Worm (Caenorhabditis elegans): ENCODE results near the gene dlc-4.
"Not testable (repeated sequence)": the region's sequence is repeated elsewhere in the genome, so short reads cannot be mapped to it uniquely, and the experiment has no call there.

dlc-4 gene

ce11 chrIV:16476081-16476480, 33.0 kb downstream of the dlc-4 start:
- TF ChIP-seq aly-1 (tag; optimal IDR thresholded peaks at IDR 0.05) (no peak), F13C5.2 (tag; optimal IDR thresholded peaks at IDR 0.05) (no peak), flt-1 (GFP tag; IDR thresholded peaks at IDR 0.05) (no peak), tbx-11 (GFP tag; IDR thresholded peaks at IDR 0.05) (no peak), scrt-1 (GFP tag; IDR thresholded peaks at IDR 0.05) (no peak), hmbx-1 (tag; optimal IDR thresholded peaks at IDR 0.05) (no peak), tbx-37 (GFP tag; conservative IDR thresholded peaks at IDR 0.05) (no peak), ceh-13 (GFP tag; optimal IDR thresholded peaks at IDR 0.05) (no peak), pes-1 (GFP tag; IDR thresholded peaks at IDR 0.05) (no peak)

DNA sequence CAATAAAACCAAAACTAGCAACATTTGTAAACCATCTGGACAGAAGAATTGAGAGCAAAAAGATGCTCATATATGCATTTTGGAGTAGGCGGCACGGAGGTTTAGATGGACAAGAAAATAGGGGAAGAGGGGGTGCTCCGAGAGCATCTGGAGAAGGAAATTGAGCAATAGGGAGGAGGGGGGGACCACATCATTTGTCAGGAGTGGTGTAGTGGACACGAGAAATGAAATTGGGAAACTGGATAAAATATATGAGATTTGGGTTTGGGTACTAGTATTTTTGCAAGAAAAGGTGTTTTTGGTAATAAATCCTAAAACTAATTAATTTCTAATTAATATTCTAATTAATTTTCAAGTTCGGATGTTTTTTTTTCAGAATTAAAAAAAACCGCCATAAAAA, 34.1 kb downstream of the dlc-4 start, which contains the start of gene Y51H4A.1:
Gene Y51H4A.1, minus strand, starts transcription at position 127 of the 400 bp plus-strand sequence.
- TF ChIP-seq tbx-37 (GFP tag; conservative IDR thresholded peaks at IDR 0.05): 0 out of 2 replicates have a peak, but pooled peaks have one; percentile 20
- TF ChIP-seq tra-4 (tag; optimal IDR thresholded peaks at IDR 0.05): no peak

DNA sequence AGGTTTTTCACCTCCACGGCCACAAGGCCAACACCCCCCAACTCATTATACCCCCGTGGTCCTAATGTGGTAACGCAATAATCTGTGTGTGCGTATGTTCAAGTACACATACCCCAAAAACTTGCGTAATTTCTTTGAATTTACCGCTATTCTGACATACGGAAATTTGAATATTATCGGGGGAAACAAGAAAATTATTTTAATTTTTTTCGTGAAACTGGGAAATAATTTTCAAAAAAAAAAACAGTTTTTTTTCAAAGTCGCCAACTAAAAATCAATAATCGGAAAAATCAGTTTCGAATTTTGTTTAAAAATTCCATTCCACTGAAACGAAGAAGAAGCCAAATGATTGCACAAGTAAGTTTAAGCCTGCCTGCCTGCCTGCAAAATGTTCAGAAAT, 37.8 kb downstream of the dlc-4 start, which contains the start of gene Y51H4A.938:
Gene Y51H4A.938, plus strand, starts transcription at position 301 of the 400 bp plus-strand sequence.
- TF ChIP-seq F13C5.2 (tag; optimal IDR thresholded peaks at IDR 0.05); scrt-1 (GFP tag; IDR thresholded peaks at IDR 0.05); ets-7 (tag; optimal IDR thresholded peaks at IDR 0.05): not testable (repeated sequence)

DNA sequence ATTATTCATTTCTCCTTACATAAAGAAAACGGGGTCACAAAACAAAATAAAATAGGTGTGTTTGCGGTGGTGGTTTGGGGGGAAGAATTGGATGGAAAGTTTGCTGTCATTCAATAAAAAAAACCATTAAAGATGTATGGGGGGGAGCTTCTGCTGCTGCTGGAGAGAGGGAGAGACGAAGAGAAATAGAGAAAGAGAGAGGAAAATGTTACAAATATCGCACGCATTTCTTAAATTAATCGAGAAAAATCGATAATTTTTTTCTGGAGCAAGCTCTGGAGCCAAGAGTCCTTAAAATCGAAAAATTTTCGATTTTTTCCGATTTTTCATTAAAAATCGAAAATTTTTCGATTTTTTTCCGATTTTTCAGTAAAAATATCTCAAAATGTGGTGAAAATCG, 39.7 kb downstream of the dlc-4 start:
- TF ChIP-seq tbx-37 (GFP tag; conservative IDR thresholded peaks at IDR 0.05): peak; percentile 18; the same call in 1 of the 2 replicates
- peak; percentile 3 for TF ChIP-seq ama-1 (optimal IDR thresholded peaks at IDR 0.05)
- TF ChIP-seq B0310.2 (tag; optimal IDR thresholded peaks at IDR 0.05): peak; percentile 18
- TF ChIP-seq ets-7 (tag; optimal IDR thresholded peaks at IDR 0.05): no peak

ce11 chrIV:16483273-16484204, 40.5 kb downstream of the dlc-4 start:
- TF ChIP-seq flt-1 (GFP tag; IDR thresholded peaks at IDR 0.05) (no peak), sea-1 (GFP tag; conservative IDR thresholded peaks at IDR 0.05) (no peak), ceh-13 (GFP tag; optimal IDR thresholded peaks at IDR 0.05) (no peak), F13C5.2 (tag; optimal IDR thresholded peaks at IDR 0.05) (no peak), scrt-1 (GFP tag; IDR thresholded peaks at IDR 0.05) (no peak), B0310.2 (tag; optimal IDR thresholded peaks at IDR 0.05) (no peak), tbx-11 (GFP tag; IDR thresholded peaks at IDR 0.05) (no peak), ceh-36 (tag; optimal IDR thresholded peaks at IDR 0.05) (no peak), hmg-4 (GFP tag; optimal IDR thresholded peaks at IDR 0.05) (no peak), ets-7 (tag; optimal IDR thresholded peaks at IDR 0.05) (no peak), pes-1 (GFP tag; IDR thresholded peaks at IDR 0.05) (no peak)

ce11 chrIV:16488921-16489320, 45.9 kb downstream of the dlc-4 start, which contains the start of gene rho-1:
rho-1 (minus strand) TSS chrIV:16489021.
- TF ChIP-seq flt-1 (GFP tag; IDR thresholded peaks at IDR 0.05) (no peak), tra-4 (tag; optimal IDR thresholded peaks at IDR 0.05) (no peak), hnd-1 (tag; optimal IDR thresholded peaks at IDR 0.05) (no peak), pes-1 (GFP tag; IDR thresholded peaks at IDR 0.05) (no peak), aly-1 (tag; optimal IDR thresholded peaks at IDR 0.05) (no peak), scrt-1 (GFP tag; IDR thresholded peaks at IDR 0.05) (no peak), tbx-37 (GFP tag; conservative IDR thresholded peaks at IDR 0.05) (no peak), hmg-4 (GFP tag; optimal IDR thresholded peaks at IDR 0.05) (no peak), ets-7 (tag; optimal IDR thresholded peaks at IDR 0.05) (no peak), hmbx-1 (tag; optimal IDR thresholded peaks at IDR 0.05) (no peak), B0310.2 (tag; optimal IDR thresholded peaks at IDR 0.05) (no peak)

- no peak for TF ChIP-seq ceh-13 (GFP tag; optimal IDR thresholded peaks at IDR 0.05)
- no peak for TF ChIP-seq hmbx-1 (tag; optimal IDR thresholded peaks at IDR 0.05)
- no peak for TF ChIP-seq aly-1 (tag; optimal IDR thresholded peaks at IDR 0.05)
- no peak for TF ChIP-seq hnd-1 (tag; optimal IDR thresholded peaks at IDR 0.05)
- TF ChIP-seq scrt-1 (GFP tag; IDR thresholded peaks at IDR 0.05): no peak
- TF ChIP-seq tbx-37 (GFP tag; conservative IDR thresholded peaks at IDR 0.05): no peak
- TF ChIP-seq ama-1 (optimal IDR thresholded peaks at IDR 0.05): no peak
- TF ChIP-seq tbx-11 (GFP tag; IDR thresholded peaks at IDR 0.05): no peak
- no peak for TF ChIP-seq sea-1 (GFP tag; conservative IDR thresholded peaks at IDR 0.05)
- TF ChIP-seq ets-7 (tag; optimal IDR thresholded peaks at IDR 0.05): no peak
- TF ChIP-seq F13C5.2 (tag; optimal IDR thresholded peaks at IDR 0.05): no peak
- no peak for TF ChIP-seq pes-1 (GFP tag; IDR thresholded peaks at IDR 0.05)
- TF ChIP-seq ceh-36 (tag; optimal IDR thresholded peaks at IDR 0.05): no peak
- no peak for TF ChIP-seq hmg-4 (GFP tag; optimal IDR thresholded peaks at IDR 0.05)
- no peak for TF ChIP-seq flt-1 (GFP tag; IDR thresholded peaks at IDR 0.05)
- TF ChIP-seq tra-4 (tag; optimal IDR thresholded peaks at IDR 0.05): no peak
- no peak for TF ChIP-seq B0310.2 (tag; optimal IDR thresholded peaks at IDR 0.05)
Observed at ce11 chrIV:16489958-16490357, 46.9 kb downstream of the dlc-4 start.

DNA sequence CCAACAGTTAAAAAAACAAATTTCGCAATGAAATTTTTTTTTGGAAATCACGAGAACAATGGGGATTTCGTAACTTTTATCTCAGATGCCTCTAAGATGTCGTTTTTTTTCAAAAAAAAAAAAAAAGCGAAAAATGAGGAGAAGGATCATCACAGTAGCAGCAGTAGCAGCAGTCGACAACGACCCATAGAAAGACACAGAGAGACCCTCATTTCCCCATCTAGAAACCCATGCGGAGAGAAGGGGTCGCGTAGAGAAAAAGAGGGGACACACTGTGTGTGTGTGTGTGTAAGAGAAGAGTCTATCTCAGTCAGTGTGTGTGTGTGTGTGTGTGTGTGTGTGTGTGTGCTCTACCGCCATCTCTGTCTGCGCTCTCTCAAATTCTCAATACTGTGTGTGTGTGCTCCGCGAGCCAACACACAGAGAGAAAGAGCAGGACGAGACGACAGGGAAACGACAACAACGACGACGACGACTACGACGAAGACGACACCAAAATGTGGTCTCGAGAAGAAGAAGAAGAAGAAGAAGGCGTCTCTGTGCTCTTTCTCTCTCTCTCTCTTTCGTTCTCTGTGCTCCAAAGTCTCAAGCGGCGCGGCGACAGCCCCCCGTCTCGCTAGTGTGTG, 48.5 kb downstream of the dlc-4 start:
- TF ChIP-seq hmg-4 (GFP tag; optimal IDR thresholded peaks at IDR 0.05) (peak; percentile 88), scrt-1 (GFP tag; IDR thresholded peaks at IDR 0.05) (no peak), ceh-13 (GFP tag; optimal IDR thresholded peaks at IDR 0.05) (no peak), B0310.2 (tag; optimal IDR thresholded peaks at IDR 0.05) (peak; percentile 10), tbx-11 (GFP tag; IDR thresholded peaks at IDR 0.05) (peak; percentile 6; the same call in 1 of the 2 replicates), ets-7 (tag; optimal IDR thresholded peaks at IDR 0.05) (no peak), aly-1 (tag; optimal IDR thresholded peaks at IDR 0.05) (no peak), flt-1 (GFP tag; IDR thresholded peaks at IDR 0.05) (peak; percentile 40), ama-1 (optimal IDR thresholded peaks at IDR 0.05) (no peak), pes-1 (GFP tag; IDR thresholded peaks at IDR 0.05) (no peak), hnd-1 (tag; optimal IDR thresholded peaks at IDR 0.05) (no peak), hmbx-1 (tag; optimal IDR thresholded peaks at IDR 0.05) (no peak), ceh-36 (tag; optimal IDR thresholded peaks at IDR 0.05) (peak; percentile 48), sea-1 (GFP tag; conservative IDR thresholded peaks at IDR 0.05) (no peak), tra-4 (tag; optimal IDR thresholded peaks at IDR 0.05) (no peak), tbx-37 (GFP tag; conservative IDR thresholded peaks at IDR 0.05) (peak; percentile 3; the same call in 1 of the 2 replicates), F13C5.2 (tag; optimal IDR thresholded peaks at IDR 0.05) (peak; percentile 16)

Measured in whole organism, early embryonic.